Worm (Caenorhabditis elegans) whole organism, mixed stage, embryonic: ENCODE results near the gene fkh-2.

ENCODE experiments used
- M03D4.4 ChIP-seq: sonication (generic microtip); optimal IDR thresholded peaks from 2 replicates; lab custom pipeline; 2017; ENCODE audit warnings: mild to moderate bottlenecking, missing genetic modification characterization, missing compliant biosample characterization
- blmp-1 ChIP-seq: fragments of 150-350 bp; optimal IDR thresholded peaks from 2 replicates; lab custom pipeline; 2014; ENCODE audit warnings: missing biosample characterization, missing genetic modification characterization
- ceh-39 ChIP-seq: fragments of 150-350 bp; optimal IDR thresholded peaks from 2 replicates; lab custom pipeline; 2014; ENCODE audit warnings: missing biosample characterization, missing genetic modification characterization
- ceh-43 ChIP-seq: fragments of 200-800 bp; sonication (Bioruptor generic); optimal IDR thresholded peaks from 2 replicates; lab custom pipeline; 2018; ENCODE audit warnings: mild to moderate bottlenecking, missing genetic modification characterization, moderate library complexity, missing compliant biosample characterization
- ceh-83 ChIP-seq: fragments of 200-800 bp; sonication (Bioruptor generic); optimal IDR thresholded peaks from 2 replicates; lab custom pipeline; 2018; ENCODE audit warnings: mild to moderate bottlenecking, missing genetic modification characterization, missing compliant biosample characterization
- ces-1 ChIP-seq: fragments of 150-350 bp; optimal IDR thresholded peaks from 2 replicates; lab custom pipeline; 2014; ENCODE audit warnings: missing biosample characterization, missing genetic modification reagents, missing genetic modification characterization
- cnd-1 ChIP-seq: fragments of 200-800 bp; sonication (Bioruptor generic); optimal IDR thresholded peaks from 2 replicates; lab custom pipeline; 2018; ENCODE audit warnings: mild to moderate bottlenecking, missing genetic modification characterization, missing compliant biosample characterization
- drap-1 ChIP-seq: fragments of 200-800 bp; sonication (Bioruptor generic); optimal IDR thresholded peaks from 3 replicates; lab custom pipeline; 2018; ENCODE audit warnings: mild to moderate bottlenecking, missing genetic modification characterization, missing compliant biosample characterization
- elt-1 ChIP-seq: sonication (generic microtip); optimal IDR thresholded peaks from 2 replicates; lab custom pipeline; 2017; ENCODE audit warnings: missing genetic modification characterization, mild to moderate bottlenecking, missing compliant biosample characterization, antibody characterized with exemption, moderate library complexity, borderline replicate concordance; ENCODE audit not compliant: insufficient read depth
- elt-3 ChIP-seq: fragments of 150-350 bp; optimal IDR thresholded peaks from 2 replicates; lab custom pipeline; 2014; ENCODE audit warnings: missing biosample characterization, missing genetic modification characterization
- hlh-1 ChIP-seq: fragments of 150-350 bp; optimal IDR thresholded peaks from 2 replicates; lab custom pipeline; 2014; ENCODE audit warnings: missing biosample characterization, missing genetic modification reagents, missing genetic modification characterization
- lin-13 ChIP-seq: fragments of 150-350 bp; optimal IDR thresholded peaks from 2 replicates; lab custom pipeline; 2014; ENCODE audit warnings: missing biosample characterization, missing genetic modification characterization
- lin-32 ChIP-seq: fragments of 200-800 bp; sonication (Bioruptor generic); optimal IDR thresholded peaks from 2 replicates; lab custom pipeline; 2018; ENCODE audit warnings: mild to moderate bottlenecking, missing genetic modification characterization, missing compliant biosample characterization
- lsy-2 ChIP-seq: fragments of 150-350 bp; optimal IDR thresholded peaks from 2 replicates; lab custom pipeline; 2014; ENCODE audit warnings: missing biosample characterization, missing genetic modification characterization
- mls-2 ChIP-seq: sonication (generic microtip); optimal IDR thresholded peaks from 2 replicates; lab custom pipeline; 2016; ENCODE audit warnings: mild to moderate bottlenecking, missing genetic modification characterization, moderate library complexity, missing compliant biosample characterization
- nhr-12 ChIP-seq: fragments of 150-350 bp; optimal IDR thresholded peaks from 2 replicates; lab custom pipeline; 2014; ENCODE audit warnings: missing biosample characterization, missing genetic modification characterization
- nhr-2 ChIP-seq: fragments of 150-350 bp; optimal IDR thresholded peaks from 2 replicates; lab custom pipeline; 2014; ENCODE audit warnings: missing biosample characterization, missing genetic modification characterization
- nhr-237 ChIP-seq: fragments of 150-350 bp; optimal IDR thresholded peaks from 2 replicates; lab custom pipeline; 2014; ENCODE audit warnings: missing biosample characterization, missing genetic modification characterization
- nhr-28 ChIP-seq: fragments of 150-350 bp; optimal IDR thresholded peaks from 2 replicates; lab custom pipeline; 2014; ENCODE audit warnings: missing biosample characterization, missing genetic modification characterization
- nhr-76 ChIP-seq: sonication (generic microtip); optimal IDR thresholded peaks from 2 replicates; lab custom pipeline; 2017; ENCODE audit warnings: missing biosample characterization, missing genetic modification characterization
- pha-4 ChIP-seq: fragments of 150-350 bp; optimal IDR thresholded peaks from 2 replicates; lab custom pipeline; 2018; ENCODE audit warnings: missing biosample characterization, missing genetic modification reagents, missing genetic modification characterization
- snpc-4 ChIP-seq: fragments of 150-350 bp; optimal IDR thresholded peaks from 2 replicates; lab custom pipeline; 2014; ENCODE audit warnings: missing biosample characterization, missing genetic modification characterization
- sptf-1 ChIP-seq: sonication (generic microtip); optimal IDR thresholded peaks from 2 replicates; lab custom pipeline; 2017; ENCODE audit warnings: mild to moderate bottlenecking, missing genetic modification characterization, moderate library complexity, missing compliant biosample characterization
- tbx-8 ChIP-seq: fragments of 200-800 bp; sonication (Bioruptor generic); optimal IDR thresholded peaks from 2 replicates; lab custom pipeline; 2018; ENCODE audit warnings: mild to moderate bottlenecking, missing genetic modification characterization, moderate library complexity, missing compliant biosample characterization
- unc-120 ChIP-seq: sonication (generic microtip); optimal IDR thresholded peaks from 2 replicates; lab custom pipeline; 2017; ENCODE audit warnings: missing genetic modification characterization, missing compliant biosample characterization; ENCODE audit not compliant: poor library complexity, severe bottlenecking
- unc-39 ChIP-seq: fragments of 150-350 bp; optimal IDR thresholded peaks from 2 replicates; lab custom pipeline; 2014; ENCODE audit warnings: missing biosample characterization, missing genetic modification characterization
- unc-62 ChIP-seq: fragments of 150-350 bp; optimal IDR thresholded peaks from 2 replicates; lab custom pipeline; 2014; ENCODE audit warnings: missing biosample characterization, missing genetic modification reagents, missing genetic modification characterization
- zip-8 ChIP-seq: fragments of 150-350 bp; optimal IDR thresholded peaks from 2 replicates; lab custom pipeline; 2014; ENCODE audit warnings: missing biosample characterization, missing genetic modification characterization
- ztf-11 ChIP-seq: fragments of 150-350 bp; optimal IDR thresholded peaks from 2 replicates; lab custom pipeline; 2014; ENCODE audit warnings: missing biosample characterization, missing genetic modification characterization

Gene fkh-2

DNA sequence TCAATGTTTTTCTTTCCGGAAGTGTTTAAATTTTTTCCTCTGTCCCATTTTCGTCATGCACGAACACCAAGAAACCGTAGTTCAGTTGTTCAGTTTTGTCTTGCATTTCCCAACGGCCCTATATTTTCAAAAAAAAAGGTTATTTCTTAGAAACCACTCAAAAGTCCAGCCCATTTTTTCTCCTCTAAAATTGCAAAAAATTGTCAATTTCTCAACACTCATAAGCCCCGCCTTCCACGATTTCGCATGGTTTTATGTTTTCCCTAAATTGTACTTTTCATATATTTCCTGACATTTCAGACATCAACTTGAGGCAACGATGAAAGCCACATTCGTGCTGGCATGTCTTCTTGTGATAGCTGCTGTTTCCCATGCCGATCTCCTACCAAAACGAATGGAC is 14.8 kb downstream of the fkh-2 start, which contains the start of gene nlp-1:
nlp-1 (plus strand) TSS at position 301 of the 400 bp plus-strand sequence.
- TF ChIP-seq ces-1 (GFP tag; lab: Kevin White, UChicago) (no peak), blmp-1 (tag; lab: Kevin White, UChicago) (no peak), elt-3 (tag; lab: Kevin White, UChicago) (no peak), zip-8 (no peak), unc-62 (no peak), nhr-12 (no peak), unc-39 (no peak), nhr-28 (no peak), elt-1 (tag; lab: Kevin White, UChicago) (no peak), lin-32 (GFP tag; lab: Kevin White, UChicago) (no peak)
- TF ChIP-seq, all 35 proteins: peak for 0

DNA sequence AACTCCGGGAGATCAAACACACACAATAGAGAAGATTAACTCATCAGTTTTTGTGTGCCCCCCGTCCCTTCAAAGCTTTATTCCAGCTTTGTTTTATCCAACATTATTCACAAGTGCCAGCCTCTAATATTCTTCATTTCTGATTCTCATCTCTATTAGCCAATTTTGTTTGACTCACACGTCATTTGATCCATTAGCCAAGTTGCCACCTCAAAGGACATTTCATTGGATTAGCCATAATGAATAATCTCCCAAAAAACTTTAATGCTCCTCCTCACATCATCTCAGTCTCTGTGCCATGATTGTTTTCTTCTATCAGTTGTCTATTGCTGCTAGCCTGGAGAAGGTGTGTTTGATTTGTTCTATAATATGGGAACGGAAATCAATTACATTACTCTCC is 16.7 kb downstream of the fkh-2 start:
- TF ChIP-seq elt-3 (tag; lab: Kevin White, UChicago) (no peak), lsy-2 (tag; lab: Kevin White, UChicago) (no peak), snpc-4 (no peak), lin-13 (tag; lab: Kevin White, UChicago) (no peak), pha-4 (no peak), nhr-12 (no peak), nhr-237 (no peak), mls-2 (tag; lab: Kevin White, UChicago) (no peak), blmp-1 (tag; lab: Kevin White, UChicago) (no peak), sptf-1 (tag; lab: Kevin White, UChicago) (no peak)

DNA sequence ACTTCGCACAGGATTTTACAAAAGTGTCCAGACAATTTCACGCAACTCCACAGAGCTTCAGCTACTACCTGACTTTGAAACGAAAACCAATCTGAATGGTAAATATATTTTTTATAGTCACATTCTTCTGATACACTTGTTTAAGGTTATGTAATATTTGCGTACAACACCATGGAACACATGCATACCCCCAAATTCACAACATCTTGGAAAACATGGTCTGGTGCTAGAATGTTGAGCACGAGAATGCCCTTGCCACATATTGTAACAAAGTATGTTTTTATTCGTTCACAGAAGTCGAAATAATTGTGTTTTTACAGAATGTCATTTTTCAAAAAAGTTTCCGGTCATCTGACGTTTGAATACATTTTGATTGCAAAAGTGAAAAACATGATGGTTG is 26.3 kb downstream of the fkh-2 start:
- no peak for TF ChIP-seq ztf-11 (tag; lab: Kevin White, UChicago)
- no peak for TF ChIP-seq elt-1 (tag; lab: Kevin White, UChicago)
- no peak for TF ChIP-seq nhr-2 (tag; lab: Kevin White, UChicago)
- no peak for TF ChIP-seq tbx-8 (GFP tag; lab: Kevin White, UChicago)
- TF ChIP-seq nhr-12: no peak
- TF ChIP-seq lin-13 (tag; lab: Kevin White, UChicago): no peak
- TF ChIP-seq, all 35 proteins: peak for 0

DNA sequence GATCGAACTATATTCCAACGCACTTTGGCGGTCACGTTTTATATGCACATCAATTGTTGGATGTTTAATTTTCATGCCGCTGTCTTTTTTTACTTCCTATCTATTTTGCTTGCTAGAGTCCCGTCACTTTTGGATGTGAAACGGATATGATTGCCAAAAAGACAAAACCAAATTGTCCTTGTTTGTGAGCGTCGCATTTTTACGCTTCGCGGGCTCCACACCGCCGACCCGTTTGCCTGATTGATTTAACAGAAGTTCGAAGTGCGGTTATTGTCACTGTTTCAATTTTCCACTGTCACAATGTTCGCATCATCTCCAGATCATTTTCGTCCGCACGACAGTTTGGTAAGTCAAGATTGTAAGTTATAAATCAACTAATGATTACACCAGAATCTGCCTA is 27.3 kb downstream of the fkh-2 start, which contains the start of gene C01C4.2:
C01C4.2 (plus strand) TSS at position 301 of the 400 bp plus-strand sequence.
- TF ChIP-seq blmp-1 (tag; lab: Kevin White, UChicago) (no peak), M03D4.4 (tag; lab: Kevin White, UChicago) (no peak), unc-120 (no peak), elt-3 (tag; lab: Kevin White, UChicago) (no peak), nhr-2 (tag; lab: Kevin White, UChicago) (no peak), unc-39 (no peak), nhr-28 (no peak), tbx-8 (GFP tag; lab: Kevin White, UChicago) (no peak), ceh-83 (GFP tag; lab: Kevin White, UChicago) (no peak), zip-8 (no peak), mls-2 (tag; lab: Kevin White, UChicago) (no peak), hlh-1 (tag; lab: Kevin White, UChicago) (no peak), ceh-43 (GFP tag; lab: Kevin White, UChicago) (no peak), ces-1 (GFP tag; lab: Kevin White, UChicago) (no peak)

DNA sequence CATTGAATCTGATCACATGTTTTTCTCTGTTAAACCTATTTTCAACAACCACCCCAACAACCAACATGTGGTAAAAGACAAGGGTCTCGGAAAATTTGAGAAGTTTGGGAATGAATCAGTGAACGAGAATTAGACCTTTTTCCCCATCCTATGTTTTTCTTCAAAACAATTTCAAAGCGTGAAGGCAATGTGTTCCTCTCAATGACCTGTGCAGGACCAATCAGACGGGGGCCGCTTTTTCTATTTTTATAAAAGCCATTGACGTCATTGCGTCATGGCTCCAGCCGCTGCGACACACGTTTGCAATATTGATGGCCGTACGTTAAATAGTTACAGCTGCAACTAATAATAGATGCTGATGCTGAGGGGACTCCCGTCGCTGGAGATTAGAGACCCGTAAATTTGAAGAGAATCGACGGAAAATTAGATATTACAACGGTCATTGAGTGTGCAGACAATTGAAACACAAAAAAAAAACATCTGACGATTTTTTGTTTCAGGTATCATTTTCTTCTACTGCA is 30.5 kb downstream of the fkh-2 start:
- TF ChIP-seq lin-32 (GFP tag; lab: Kevin White, UChicago) (no peak), ceh-39 (tag; lab: Kevin White, UChicago) (no peak), drap-1 (GFP tag; lab: Kevin White, UChicago) (no peak), mls-2 (tag; lab: Kevin White, UChicago) (no peak), hlh-1 (tag; lab: Kevin White, UChicago) (peak; percentile 43), ces-1 (GFP tag; lab: Kevin White, UChicago) (no peak)
- TF ChIP-seq, all 35 proteins: peak for 1

DNA sequence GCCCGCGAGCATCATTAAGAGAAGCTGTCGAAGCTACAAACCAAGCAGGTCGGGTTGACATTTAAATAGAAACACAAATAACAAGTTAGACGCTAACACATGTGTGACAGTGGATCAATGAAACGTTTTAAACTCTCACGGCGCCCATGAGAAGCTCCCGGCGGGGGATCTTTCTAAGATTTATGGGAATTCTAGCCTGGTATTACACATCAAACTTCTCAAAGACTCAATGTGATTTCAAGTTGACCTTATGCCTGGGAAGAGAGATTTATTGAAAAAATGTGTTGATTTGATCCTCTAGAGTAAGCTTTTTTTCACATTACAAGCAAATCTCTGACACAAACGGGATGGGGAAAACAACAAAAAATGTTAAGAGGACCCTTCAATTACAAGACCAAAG is 32.4 kb downstream of the fkh-2 start:
- TF ChIP-seq nhr-12 (no peak), elt-1 (tag; lab: Kevin White, UChicago) (no peak), elt-3 (tag; lab: Kevin White, UChicago) (no peak), ztf-11 (tag; lab: Kevin White, UChicago) (no peak), cnd-1 (tag; lab: Kevin White, UChicago) (no peak), unc-120 (no peak), hlh-1 (tag; lab: Kevin White, UChicago) (no peak), nhr-76 (no peak), nhr-28 (no peak), snpc-4 (no peak), lin-13 (tag; lab: Kevin White, UChicago) (no peak)
